Fruit fly (Drosophila melanogaster): ENCODE results near the gene Him.

dm6 chrX:18256244-18256885 is 47.1 kb downstream of the Him start:
- TF ChIP-seq spab (GFP tag; optimal IDR thresholded peaks at IDR 0.05) (peak; percentile 64), Eip75B (GFP tag; optimal IDR thresholded peaks at IDR 0.05) (no peak), CG16779 (tag; optimal IDR thresholded peaks at IDR 0.05) (no peak), Smox (GFP tag; optimal IDR thresholded peaks at IDR 0.05) (peak; percentile 24), Gug (GFP tag; IDR thresholded peaks at IDR 0.05) (no peak)

Measured in whole organism, prepupa.